Fruit fly (Drosophila melanogaster): ENCODE results near the gene CG3744.
A peak's percentile ranks its signal among the peaks of the same experiment; 100 is the strongest.

Gene CG3744

DNA sequence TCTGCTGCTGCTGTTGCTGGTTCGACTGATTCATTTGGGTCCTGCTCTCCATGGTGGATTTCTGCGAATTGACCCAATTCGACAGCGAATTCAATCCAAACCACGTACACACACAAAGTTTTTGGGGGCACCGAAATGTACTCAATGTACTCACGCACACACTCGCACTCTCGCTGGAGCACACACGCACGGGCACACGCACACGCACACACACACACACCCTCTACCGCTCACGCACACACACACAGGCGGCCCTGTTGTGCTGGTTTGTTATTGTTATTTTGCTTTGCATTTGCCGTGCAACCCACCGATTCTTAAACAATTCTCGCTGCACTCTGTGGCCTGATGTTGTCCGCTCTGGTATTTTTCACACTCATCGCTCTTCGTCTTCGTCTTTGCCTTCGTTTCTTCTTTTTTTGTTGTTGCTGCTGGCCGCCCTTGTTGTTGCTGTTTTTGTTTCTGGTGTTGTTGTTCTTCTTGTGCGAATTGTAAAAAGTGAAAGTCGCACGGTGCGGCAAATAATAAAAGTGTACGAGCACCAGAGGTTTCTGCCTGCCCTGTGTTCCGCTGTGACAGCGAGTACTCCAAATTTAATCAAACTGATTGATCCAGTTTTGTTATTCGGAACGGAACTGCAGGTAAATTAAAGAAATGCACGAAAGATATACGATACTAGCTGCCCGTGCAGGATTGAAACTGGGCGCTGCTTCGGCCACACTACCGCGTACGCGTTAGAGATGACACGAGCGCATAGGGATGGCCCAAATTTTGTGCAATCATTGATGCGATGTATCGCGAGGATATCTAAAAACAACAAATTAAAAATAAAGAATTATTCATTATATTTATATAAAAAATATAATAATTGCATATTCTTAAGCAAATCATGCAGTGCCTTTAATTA is at the start of gene CG3744 (continued):
- TF ChIP-seq tll (GFP tag; optimal IDR thresholded peaks at IDR 0.05) (no peak), lola (GFP tag; optimal IDR thresholded peaks at IDR 0.05) (peak in 1 of 3 experiments; percentile 88), CkIIα-i1 (GFP tag; IDR thresholded peaks at IDR 0.05) (0 out of 2 replicates have a peak, but pooled peaks have one; percentile 52), CG17359 (tag; optimal IDR thresholded peaks at IDR 0.05) (peak; percentile 90), bbx (GFP tag; IDR thresholded peaks at IDR 0.05; ENCODE audit: partially characterized antibody) (peak; percentile 95), CG9932 (GFP tag; IDR thresholded peaks at IDR 0.05) (peak; percentile 99), CG1529 (GFP tag; optimal IDR thresholded peaks at IDR 0.05) (peak; percentile 66), CG12299 (tag; optimal IDR thresholded peaks at IDR 0.05) (peak; percentile 86), nerfin-2 (GFP tag; IDR thresholded peaks at IDR 0.05; ENCODE audit: partially characterized antibody) (peak; percentile 65), ro (GFP tag; IDR thresholded peaks at IDR 0.05) (peak; percentile 90), CG1233 (GFP tag; optimal IDR thresholded peaks at IDR 0.05) (peak; percentile 91), CG18011 (GFP tag; optimal IDR thresholded peaks at IDR 0.05) (peak; percentile 73), CG9437 (GFP tag; optimal IDR thresholded peaks at IDR 0.05) (peak; percentile 54), tgo (GFP tag; IDR thresholded peaks at IDR 0.05) (peak; percentile 93), CG3726 (GFP tag; IDR thresholded peaks at IDR 0.05) (peak; percentile 84), Sox102F (GFP tag; optimal IDR thresholded peaks at IDR 0.05) (peak; percentile 90), emc (GFP tag; optimal IDR thresholded peaks at IDR 0.05) (peak; percentile 6), Gug (GFP tag; IDR thresholded peaks at IDR 0.05) (peak; percentile 98), GATAe (GFP tag; conservative IDR thresholded peaks at IDR 0.05) (peak; percentile 77), BEAF-32 (GFP tag; optimal IDR thresholded peaks at IDR 0.05) (peak; percentile 92), Poxn (GFP tag; IDR thresholded peaks at IDR 0.05) (peak; percentile 81), Hr39 (optimal IDR thresholded peaks at IDR 0.05) (peak; percentile 94), CG6813 (GFP tag; optimal IDR thresholded peaks at IDR 0.05) (peak; percentile 79), CG33557 (GFP tag; optimal IDR thresholded peaks at IDR 0.05) (peak; percentile 78), croc (GFP tag; conservative IDR thresholded peaks at IDR 0.05) (peak; percentile 79), CG1647 (GFP tag; optimal IDR thresholded peaks at IDR 0.05) (peak; percentile 77), nerfin-1 (tag; optimal IDR thresholded peaks at IDR 0.05) (peak; percentile 80), Atf-2 (GFP tag; optimal IDR thresholded peaks at IDR 0.05) (peak; percentile 42), CG15696 (tag; optimal IDR thresholded peaks at IDR 0.05) (peak; percentile 91), Jarid2 (GFP tag; optimal IDR thresholded peaks at IDR 0.05) (peak; percentile 55), crol (GFP tag; IDR thresholded peaks at IDR 0.05) (peak; percentile 44; the same call in 1 of the 2 replicates), Hr3 (GFP tag; optimal IDR thresholded peaks at IDR 0.05) (peak; percentile 92), CG2199 (GFP tag; IDR thresholded peaks at IDR 0.05) (peak; percentile 86), gsb (GFP tag; IDR thresholded peaks at IDR 0.05) (peak; percentile 89), CG34224 (GFP tag; IDR thresholded peaks at IDR 0.05; ENCODE audit: partially characterized antibody) (peak; percentile 88), Nf-YC (tag; optimal IDR thresholded peaks at IDR 0.05) (peak; percentile 84), wek (GFP tag; optimal IDR thresholded peaks at IDR 0.05) (peak; percentile 23), Lpt (GFP tag; optimal IDR thresholded peaks at IDR 0.05) (no peak), danr (GFP tag; IDR thresholded peaks at IDR 0.05) (peak; percentile 73), CG9215 (GFP tag; IDR thresholded peaks at IDR 0.05) (peak; percentile 92), stwl (tag; optimal IDR thresholded peaks at IDR 0.05) (peak; percentile 29), CG4282 (GFP tag; optimal IDR thresholded peaks at IDR 0.05) (no peak), CG4360 (GFP tag; IDR thresholded peaks at IDR 0.05) (peak; percentile 93), Opbp (GFP tag; IDR thresholded peaks at IDR 0.05; ENCODE audit: partially characterized antibody) (peak; percentile 94), CG10431 (GFP tag; optimal IDR thresholded peaks at IDR 0.05) (peak; percentile 48), HLH4C (GFP tag; IDR thresholded peaks at IDR 0.05; ENCODE audit: partially characterized antibody) (peak; percentile 87), CG14014 (GFP tag; IDR thresholded peaks at IDR 0.05) (peak; percentile 95), CG6175 (GFP tag; IDR thresholded peaks at IDR 0.05) (peak; percentile 92)

Measured in whole organism, embryonic.